Worm (Caenorhabditis elegans): ENCODE data around the gene dct-6.

ce11 chrIII:5934138-5934658, 32.0 kb upstream of the dct-6 start:
- TF ChIP-seq mbf-1 (tag; optimal IDR thresholded peaks at IDR 0.05) (no peak), fos-1 (tag; optimal IDR thresholded peaks at IDR 0.05) (no peak), unc-62 (GFP tag; optimal IDR thresholded peaks at IDR 0.05) (no peak), skn-1 (tag; optimal IDR thresholded peaks at IDR 0.05) (no peak), nhr-23 (tag; optimal IDR thresholded peaks at IDR 0.05) (no peak), ZK546.5 (tag; optimal IDR thresholded peaks at IDR 0.05) (no peak), ztf-11 (tag; optimal IDR thresholded peaks at IDR 0.05) (no peak), snpc-4 (tag; optimal IDR thresholded peaks at IDR 0.05) (no peak)

All from whole organism, L2 larva.